Worm (Caenorhabditis elegans): Measurements from ENCODE around the gene mff-1.

ce11 chrX:13002322-13002721 lies 15.3 kb upstream of the mff-1 start:
- TF ChIP-seq elt-3 (tag; optimal IDR thresholded peaks at IDR 0.05) (no peak), egl-27 (tag; optimal IDR thresholded peaks at IDR 0.05) (no peak), lin-13 (GFP tag; optimal IDR thresholded peaks at IDR 0.05) (no peak), nhr-77 (tag; optimal IDR thresholded peaks at IDR 0.05) (no peak), nhr-23 (tag; optimal IDR thresholded peaks at IDR 0.05) (no peak), aly-2 (tag; optimal IDR thresholded peaks at IDR 0.05) (no peak), nhr-11 (tag; optimal IDR thresholded peaks at IDR 0.05) (no peak), ztf-11 (tag; optimal IDR thresholded peaks at IDR 0.05) (no peak), ama-1 (optimal IDR thresholded peaks at IDR 0.05) (no peak), snpc-4 (tag; optimal IDR thresholded peaks at IDR 0.05) (no peak), unc-55 (GFP tag; optimal IDR thresholded peaks at IDR 0.05) (no peak), ceh-82 (tag; optimal IDR thresholded peaks at IDR 0.05) (no peak)
